Worm (Caenorhabditis elegans) whole organism, L2 larva: Measurements from ENCODE around the gene cyp-43A1.

Source experiments
- C34F6.9 ChIP-seq: fragments of 150-350 bp; optimal IDR thresholded peaks from 2 replicates; lab custom pipeline; 2014; ENCODE audit warnings: missing biosample characterization, missing genetic modification characterization
- F13H6.1 ChIP-seq: sonication (generic microtip); optimal IDR thresholded peaks from 2 replicates; lab custom pipeline; 2016; ENCODE audit warnings: missing genetic modification characterization, missing compliant biosample characterization
- Y55F3AM.14 ChIP-seq: fragments of 200-800 bp; sonication (Bioruptor generic); optimal IDR thresholded peaks from 2 replicates; lab custom pipeline; 2018; ENCODE audit warnings: mild to moderate bottlenecking, missing genetic modification characterization, missing compliant biosample characterization
- ZK546.5 ChIP-seq: sonication (generic microtip); optimal IDR thresholded peaks from 2 replicates; lab custom pipeline; 2017; ENCODE audit warnings: missing biosample characterization, missing genetic modification characterization
- alr-1 ChIP-seq: fragments of 150-350 bp; optimal IDR thresholded peaks from 2 replicates; lab custom pipeline; 2014; ENCODE audit warnings: missing biosample characterization, missing genetic modification characterization
- aly-2 ChIP-seq: fragments of 150-350 bp; optimal IDR thresholded peaks from 2 replicates; lab custom pipeline; 2014; ENCODE audit warnings: missing biosample characterization, missing genetic modification characterization
- ama-1 ChIP-seq: fragments of 150-350 bp; optimal IDR thresholded peaks from 2 replicates; lab custom pipeline; 2018; ENCODE audit warnings: inconsistent platforms
- blmp-1 ChIP-seq: sonication (generic microtip); optimal IDR thresholded peaks from 2 replicates; lab custom pipeline; 2017; ENCODE audit warnings: missing genetic modification characterization, mild to moderate bottlenecking, missing compliant biosample characterization, antibody characterized with exemption, moderate library complexity; ENCODE audit not compliant: insufficient read depth
- ceh-16 ChIP-seq: fragments of 150-350 bp; optimal IDR thresholded peaks from 2 replicates; lab custom pipeline; 2014; ENCODE audit warnings: missing biosample characterization, missing genetic modification characterization
- crh-2 ChIP-seq: sonication (generic microtip); optimal IDR thresholded peaks from 2 replicates; lab custom pipeline; 2017; ENCODE audit warnings: missing biosample characterization, missing genetic modification characterization
- dmd-4 ChIP-seq: sonication (generic microtip); optimal IDR thresholded peaks from 2 replicates; lab custom pipeline; 2017; ENCODE audit warnings: missing biosample characterization, missing genetic modification characterization
- egl-27 ChIP-seq: sonication (generic microtip); optimal IDR thresholded peaks from 3 replicates; lab custom pipeline; 2017; ENCODE audit warnings: missing biosample characterization, missing genetic modification reagents, missing genetic modification characterization
- fos-1 ChIP-seq: fragments of 150-350 bp; optimal IDR thresholded peaks from 2 replicates; lab custom pipeline; 2014; ENCODE audit warnings: missing biosample characterization, missing genetic modification characterization
- lin-11 ChIP-seq: fragments of 150-350 bp; sonication (generic microtip); optimal IDR thresholded peaks from 2 replicates; lab custom pipeline; 2014; ENCODE audit warnings: missing biosample characterization, missing genetic modification characterization, inconsistent platforms, mixed read lengths
- lin-13 ChIP-seq: fragments of 150-350 bp; optimal IDR thresholded peaks from 2 replicates; lab custom pipeline; 2014; ENCODE audit warnings: missing biosample characterization, missing genetic modification reagents, missing genetic modification characterization
- mab-5 ChIP-seq: fragments of 150-350 bp; optimal IDR thresholded peaks from 2 replicates; lab custom pipeline; 2014; ENCODE audit warnings: missing biosample characterization, missing genetic modification characterization
- mdl-1 ChIP-seq, 2 experiments: fragments of 150-350 bp in 1 of 2; sonication (generic microtip) in 1 of 2; optimal IDR thresholded peaks; 2 replicates each; lab custom pipeline; 2017; ENCODE audit warnings: missing biosample characterization in 2 of 2, missing genetic modification characterization in 2 of 2
- nhr-21 ChIP-seq: fragments of 150-350 bp; optimal IDR thresholded peaks from 2 replicates; lab custom pipeline; 2014; ENCODE audit warnings: missing biosample characterization, missing genetic modification characterization
- nhr-237 ChIP-seq: fragments of 150-350 bp; optimal IDR thresholded peaks from 2 replicates; lab custom pipeline; 2014; ENCODE audit warnings: missing biosample characterization, missing genetic modification characterization
- nhr-25 ChIP-seq: fragments of 150-350 bp; sonication (generic microtip); optimal IDR thresholded peaks from 3 replicates; lab custom pipeline; 2014; ENCODE audit warnings: missing biosample characterization, missing genetic modification characterization
- nhr-6 ChIP-seq: fragments of 150-350 bp; optimal IDR thresholded peaks from 2 replicates; lab custom pipeline; 2014; ENCODE audit warnings: missing biosample characterization, missing genetic modification characterization
- nhr-77 ChIP-seq: fragments of 150-350 bp; optimal IDR thresholded peaks from 2 replicates; lab custom pipeline; 2014; ENCODE audit warnings: missing biosample characterization, missing genetic modification characterization
- peb-1 ChIP-seq: fragments of 150-350 bp; optimal IDR thresholded peaks from 2 replicates; lab custom pipeline; 2014; ENCODE audit warnings: missing biosample characterization, missing genetic modification characterization
- sma-3 ChIP-seq: sonication (generic microtip); optimal IDR thresholded peaks from 2 replicates; lab custom pipeline; 2016; ENCODE audit warnings: missing genetic modification reagents, missing genetic modification characterization, missing compliant biosample characterization
- sma-9 ChIP-seq, 2 experiments: fragments of 150-350 bp in 1 of 2; sonication (generic microtip) in 1 of 2; optimal IDR thresholded peaks; 2 replicates each; lab custom pipeline; 2014 to 2016; ENCODE audit warnings: missing genetic modification characterization in 2 of 2, mild to moderate bottlenecking in 1 of 2, missing biosample characterization in 1 of 2, missing compliant biosample characterization in 1 of 2, missing genetic modification reagents in 1 of 2, moderate library complexity in 1 of 2
- snpc-4 ChIP-seq: fragments of 150-350 bp; optimal IDR thresholded peaks from 2 replicates; lab custom pipeline; 2014; ENCODE audit warnings: missing biosample characterization, missing genetic modification characterization
- unc-39 ChIP-seq: fragments of 150-350 bp; optimal IDR thresholded peaks from 2 replicates; lab custom pipeline; 2014; ENCODE audit warnings: missing biosample characterization, missing genetic modification characterization
- unc-55 ChIP-seq: fragments of 150-350 bp; sonication (generic microtip); optimal IDR thresholded peaks from 3 replicates; lab custom pipeline; 2014; ENCODE audit warnings: missing biosample characterization, missing genetic modification reagents, missing genetic modification characterization
- unc-62 ChIP-seq: fragments of 150-350 bp; optimal IDR thresholded peaks from 2 replicates; lab custom pipeline; 2014; ENCODE audit warnings: missing biosample characterization, missing genetic modification reagents, missing genetic modification characterization
- ztf-4 ChIP-seq: fragments of 150-350 bp; optimal IDR thresholded peaks from 2 replicates; lab custom pipeline; 2014; ENCODE audit warnings: missing biosample characterization, missing genetic modification characterization

The cyp-43A1 gene

ce11 chrX:5710637-5711036 is 3.7 kb upstream of the cyp-43A1 start, which contains the start of gene cat-1:
Gene cat-1 (minus strand): TSS chrX:5710737.
- TF ChIP-seq mdl-1 (tag; optimal IDR thresholded peaks at IDR 0.05; lab: Kevin White, UChicago) (no peak), sma-9 (GFP tag; optimal IDR thresholded peaks at IDR 0.05; lab: Kevin White, UChicago) (no peak), sma-9 (tag; optimal IDR thresholded peaks at IDR 0.05; lab: Kevin White, UChicago) (no peak), ztf-4 (tag; lab: Kevin White, UChicago) (no peak), C34F6.9 (tag; lab: Kevin White, UChicago) (no peak), lin-11 (tag; lab: Kevin White, UChicago) (no peak), aly-2 (tag; lab: Kevin White, UChicago) (no peak), mab-5 (tag; lab: Kevin White, UChicago) (no peak)

ce11 chrX:5713479-5713878 is 843 bp upstream of the cyp-43A1 start:
- TF ChIP-seq sma-9 (GFP tag; optimal IDR thresholded peaks at IDR 0.05; lab: Kevin White, UChicago) (peak; percentile 4), sma-9 (tag; optimal IDR thresholded peaks at IDR 0.05; lab: Kevin White, UChicago) (no peak), lin-13 (GFP tag; lab: Kevin White, UChicago) (peak; percentile 11), nhr-21 (tag; lab: Kevin White, UChicago) (peak; percentile 19), unc-62 (GFP tag; lab: Kevin White, UChicago) (no peak), F13H6.1 (tag; lab: Kevin White, UChicago) (no peak), sma-3 (peak; percentile 18), Y55F3AM.14 (GFP tag; lab: Kevin White, UChicago) (peak; percentile 12), nhr-25 (tag; lab: Kevin White, UChicago) (no peak), crh-2 (tag; lab: Kevin White, UChicago) (peak; percentile 17), fos-1 (peak; percentile 54)
- TF ChIP-seq, all 48 proteins: peak for 7

- TF ChIP-seq alr-1 (tag; lab: Kevin White, UChicago): no peak
- TF ChIP-seq nhr-237: no peak
- TF ChIP-seq sma-9 (GFP tag; optimal IDR thresholded peaks at IDR 0.05; lab: Kevin White, UChicago): peak; percentile 31
- TF ChIP-seq sma-9 (tag; optimal IDR thresholded peaks at IDR 0.05; lab: Kevin White, UChicago): no peak
- TF ChIP-seq dmd-4 (tag; lab: Kevin White, UChicago): no peak
Measured at ce11 chrX:5715369-5715768, 1.0 kb downstream of the cyp-43A1 start.

- TF ChIP-seq fos-1 (peak; percentile 15), snpc-4 (tag; lab: Kevin White, UChicago) (no peak), aly-2 (tag; lab: Kevin White, UChicago) (no peak), ztf-4 (tag; lab: Kevin White, UChicago) (no peak), ama-1 (lab: Kevin White, UChicago) (no peak), ceh-16 (tag; lab: Kevin White, UChicago) (no peak)
Measured at ce11 chrX:5715831-5716364, 1.6 kb downstream of the cyp-43A1 start.

- TF ChIP-seq unc-55 (GFP tag; lab: Kevin White, UChicago): peak; percentile 17
- TF ChIP-seq peb-1 (tag; lab: Kevin White, UChicago): no peak
- TF ChIP-seq, all 48 proteins: peak for 1
Measured at ce11 chrX:5720124-5720523, 5.8 kb downstream of the cyp-43A1 start, which contains the start of gene C41G11.1. Gene C41G11.1 (minus strand): TSS chrX:5720224.

- TF ChIP-seq crh-2 (tag; lab: Kevin White, UChicago) (no peak), lin-13 (GFP tag; lab: Kevin White, UChicago) (no peak), ceh-16 (tag; lab: Kevin White, UChicago) (no peak), blmp-1 (tag; lab: Kevin White, UChicago) (no peak), unc-39 (no peak), nhr-6 (tag; lab: Kevin White, UChicago) (no peak), nhr-77 (tag; lab: Kevin White, UChicago) (no peak), ZK546.5 (no peak), dmd-4 (tag; lab: Kevin White, UChicago) (no peak), lin-11 (tag; lab: Kevin White, UChicago) (no peak), egl-27 (tag; lab: Kevin White, UChicago) (no peak)
Measured at ce11 chrX:5720929-5721328, 6.6 kb downstream of the cyp-43A1 start.
